Fruit fly (Drosophila melanogaster) whole organism, embryonic: ENCODE data around the gene ATPsyngamma.

ENCODE experiments used
- BEAF-32 ChIP-seq: fragments of 200-800 bp; sonication (Bioruptor generic); optimal IDR thresholded peaks from 3 replicates; lab custom pipeline; 2017; ENCODE audit warnings: missing biosample characterization, missing genetic modification characterization, mild to moderate bottlenecking, moderate library complexity, missing genetic modification reagents
- BtbVII ChIP-seq: fragments of 200-800 bp; sonication (Bioruptor generic); optimal IDR thresholded peaks from 3 replicates; lab custom pipeline; 2017; ENCODE audit warnings: missing biosample characterization, mild to moderate bottlenecking, missing genetic modification characterization
- CG10654 ChIP-seq: fragments of 200-800 bp; sonication (Bioruptor generic); optimal IDR thresholded peaks from 2 replicates; lab custom pipeline; 2016; ENCODE audit warnings: missing biosample characterization, missing genetic modification characterization
- CG10979 ChIP-seq: fragments of 200-800 bp; sonication (Bioruptor generic); optimal IDR thresholded peaks from 2 replicates; lab custom pipeline; 2018; ENCODE audit warnings: missing biosample characterization, mild to moderate bottlenecking, missing genetic modification characterization, moderate library complexity
- CG11560 ChIP-seq: fragments of 200-800 bp; sonication (Bioruptor generic); IDR thresholded peaks from 3 replicates; pipeline ENCODE4 v1.3.6; 2022; ENCODE audit warnings: missing biosample characterization, missing genetic modification characterization
- CG13296 ChIP-seq: fragments of 200-800 bp; sonication (Bioruptor generic); optimal IDR thresholded peaks from 3 replicates; lab custom pipeline; 2018; ENCODE audit warnings: missing biosample characterization, mild to moderate bottlenecking, missing genetic modification characterization
- CG13775 ChIP-seq: fragments of 200-800 bp; sonication (Bioruptor generic); optimal IDR thresholded peaks from 3 replicates; lab custom pipeline; 2017; ENCODE audit warnings: missing biosample characterization, mild to moderate bottlenecking, missing genetic modification characterization
- CG14441 ChIP-seq: fragments of 200-800 bp; sonication (Bioruptor generic); IDR thresholded peaks from 2 replicates; pipeline ENCODE4 v1.3.6; 2022; ENCODE audit warnings: missing biosample characterization, missing genetic modification characterization
- CG17186 ChIP-seq: fragments of 200-800 bp; sonication (Bioruptor generic); optimal IDR thresholded peaks from 3 replicates; lab custom pipeline; 2017; ENCODE audit warnings: missing biosample characterization, missing genetic modification reagents, missing genetic modification characterization
- CG17912 ChIP-seq: fragments of 200-800 bp; sonication (Bioruptor generic); optimal IDR thresholded peaks from 2 replicates; lab custom pipeline; 2018; ENCODE audit warnings: missing biosample characterization, mild to moderate bottlenecking, missing genetic modification characterization
- CG18011 ChIP-seq: fragments of 200-800 bp; sonication (Bioruptor generic); optimal IDR thresholded peaks from 2 replicates; lab custom pipeline; 2017; ENCODE audit warnings: missing biosample characterization, missing genetic modification characterization, mild to moderate bottlenecking, moderate library complexity, missing genotype
- CG18262 ChIP-seq: fragments of 200-800 bp; optimal IDR thresholded peaks from 3 replicates; lab custom pipeline; 2019; ENCODE audit warnings: missing biosample characterization, mild to moderate bottlenecking, missing genetic modification characterization, moderate library complexity
- CG2116 ChIP-seq: fragments of 200-800 bp; sonication (Bioruptor generic); optimal IDR thresholded peaks from 3 replicates; lab custom pipeline; 2018; ENCODE audit warnings: missing biosample characterization, mild to moderate bottlenecking, missing genetic modification characterization
- CG30020 ChIP-seq: fragments of 200-800 bp; optimal IDR thresholded peaks from 2 replicates; lab custom pipeline; 2019; ENCODE audit warnings: missing biosample characterization, mild to moderate bottlenecking, missing genetic modification characterization, moderate library complexity
- CG30403 ChIP-seq: fragments of 200-800 bp; sonication (Bioruptor generic); optimal IDR thresholded peaks from 3 replicates; lab custom pipeline; 2016; ENCODE audit warnings: missing biosample characterization, missing genetic modification characterization
- CG4360 ChIP-seq: fragments of 200-800 bp; sonication (Bioruptor generic); IDR thresholded peaks from 2 replicates; pipeline ENCODE4 v1.3.6; 2022; ENCODE audit warnings: missing biosample characterization, missing genetic modification characterization
- CG4404 ChIP-seq: fragments of 200-800 bp; sonication (Bioruptor generic); IDR thresholded peaks from 2 replicates; pipeline ENCODE4 v1.3.6; 2022; ENCODE audit warnings: missing biosample characterization, missing genetic modification characterization
- CG6683 ChIP-seq: fragments of 200-800 bp; sonication (Bioruptor generic); optimal IDR thresholded peaks from 2 replicates; lab custom pipeline; 2017; ENCODE audit warnings: missing biosample characterization, mild to moderate bottlenecking, missing genetic modification characterization, missing genetic modification reagents
- CG8478 ChIP-seq: fragments of >200 bp; optimal IDR thresholded peaks from 2 replicates; lab custom pipeline; 2018
- CG9609 ChIP-seq: fragments of 200-800 bp; sonication (Bioruptor generic); optimal IDR thresholded peaks from 3 replicates; lab custom pipeline; 2016; ENCODE audit warnings: missing biosample characterization, missing genetic modification characterization
- CG9727 ChIP-seq: fragments of 200-800 bp; sonication (Bioruptor generic); optimal IDR thresholded peaks from 3 replicates; lab custom pipeline; 2017; ENCODE audit warnings: missing biosample characterization, mild to moderate bottlenecking, missing genetic modification characterization
- CHES-1-like ChIP-seq: fragments of 200-800 bp; sonication (Bioruptor generic); optimal IDR thresholded peaks from 2 replicates; lab custom pipeline; 2016; ENCODE audit warnings: missing biosample characterization, missing genetic modification characterization
- Dek ChIP-seq: fragments of 200-800 bp; sonication (Bioruptor generic); optimal IDR thresholded peaks from 3 replicates; lab custom pipeline; 2019; ENCODE audit warnings: missing biosample characterization, mild to moderate bottlenecking, missing genetic modification characterization, moderate library complexity
- Fer1 ChIP-seq: fragments of 200-800 bp; sonication (Bioruptor generic); optimal IDR thresholded peaks from 2 replicates; lab custom pipeline; 2017; ENCODE audit warnings: missing biosample characterization, mild to moderate bottlenecking, missing genetic modification characterization
- Fer2 ChIP-seq: fragments of 200-800 bp; sonication (Bioruptor generic); optimal IDR thresholded peaks from 2 replicates; lab custom pipeline; 2018; ENCODE audit warnings: missing biosample characterization, mild to moderate bottlenecking, missing genetic modification characterization, moderate library complexity
- HLH3B ChIP-seq: fragments of 200-800 bp; sonication (Bioruptor generic); IDR thresholded peaks from 2 replicates; pipeline ENCODE4 v1.3.6; 2022; ENCODE audit warnings: missing biosample characterization, missing genetic modification characterization
- HLH4C ChIP-seq: fragments of 200-800 bp; sonication (Bioruptor generic); IDR thresholded peaks from 3 replicates; pipeline ENCODE4 v1.3.6; 2022; ENCODE audit warnings: missing biosample characterization, missing genetic modification characterization; ENCODE audit not compliant: partially characterized antibody
- Hr39 ChIP-seq: fragments of >200 bp; optimal IDR thresholded peaks from 2 replicates; lab custom pipeline; 2017
- Hsf ChIP-seq: fragments of 200-800 bp; sonication (Bioruptor generic); optimal IDR thresholded peaks from 3 replicates; lab custom pipeline; 2016; ENCODE audit warnings: missing biosample characterization, missing genetic modification characterization
- Max ChIP-seq: fragments of 200-800 bp; sonication (Bioruptor generic); optimal IDR thresholded peaks from 2 replicates; lab custom pipeline; 2016; ENCODE audit warnings: missing biosample characterization, mild to moderate bottlenecking, missing genetic modification characterization
- Mrtf ChIP-seq: fragments of 200-800 bp; sonication (Bioruptor generic); IDR thresholded peaks from 3 replicates; pipeline ENCODE4 v1.3.6; 2022; ENCODE audit warnings: missing biosample characterization, missing genetic modification characterization
- NFAT ChIP-seq: fragments of 200-800 bp; sonication (Bioruptor generic); IDR thresholded peaks from 2 replicates; pipeline ENCODE4 v1.3.6; 2022; ENCODE audit warnings: missing biosample characterization, missing genetic modification characterization
- Opbp ChIP-seq: fragments of 200-800 bp; sonication (Bioruptor generic); IDR thresholded peaks from 3 replicates; pipeline ENCODE4 v1.3.6; 2022; ENCODE audit warnings: missing biosample characterization, missing genetic modification characterization; ENCODE audit not compliant: partially characterized antibody
- Ravus ChIP-seq: fragments of 200-800 bp; sonication (Bioruptor generic); IDR thresholded peaks from 2 replicates; pipeline ENCODE4 v1.3.6; 2022; ENCODE audit warnings: missing biosample characterization, missing genetic modification characterization
- bigmax ChIP-seq: fragments of 200-800 bp; sonication (Bioruptor generic); optimal IDR thresholded peaks from 2 replicates; lab custom pipeline; 2018; ENCODE audit warnings: missing biosample characterization, mild to moderate bottlenecking, missing genetic modification characterization
- chinmo ChIP-seq: fragments of 200-800 bp; sonication (Bioruptor generic); IDR thresholded peaks from 4 replicates; pipeline ENCODE4 v1.3.6; 2022; ENCODE audit warnings: missing biosample characterization, missing genetic modification characterization; ENCODE audit not compliant: partially characterized antibody
- inv ChIP-seq: fragments of 200-800 bp; sonication (Bioruptor generic); IDR thresholded peaks from 2 replicates; pipeline ENCODE4 v1.3.6; 2022; ENCODE audit warnings: missing biosample characterization, missing genetic modification characterization; ENCODE audit not compliant: partially characterized antibody
- ken ChIP-seq: fragments of 200-800 bp; sonication (Bioruptor generic); IDR thresholded peaks from 3 replicates; pipeline ENCODE4 v1.3.6; 2022; ENCODE audit warnings: missing biosample characterization, missing genetic modification characterization
- lbe ChIP-seq: fragments of 200-800 bp; sonication (Bioruptor generic); optimal IDR thresholded peaks from 2 replicates; lab custom pipeline; 2016; ENCODE audit warnings: missing biosample characterization, mild to moderate bottlenecking, missing genetic modification characterization
- nmo ChIP-seq: fragments of 200-800 bp; sonication (Bioruptor generic); optimal IDR thresholded peaks from 2 replicates; lab custom pipeline; 2018; ENCODE audit warnings: missing biosample characterization, mild to moderate bottlenecking, missing genetic modification characterization, moderate library complexity
- odd ChIP-seq: fragments of 200-800 bp; sonication (Bioruptor generic); optimal IDR thresholded peaks from 2 replicates; lab custom pipeline; 2017; ENCODE audit warnings: missing biosample characterization, mild to moderate bottlenecking, missing genetic modification characterization
- pan ChIP-seq, 4 experiments: fragments of >200 bp in 3 of 4; fragments of 200-800 bp in 1 of 4; sonication (Bioruptor generic) in 1 of 4; optimal IDR thresholded peaks in 3 of 4; IDR thresholded peaks in 1 of 4; 2 replicates each; pipeline versions ENCODE4 v1.3.6 to Lab custom; 2017 to 2022; ENCODE audit warnings: missing biosample characterization in 2 of 4, missing genetic modification characterization in 2 of 4, mixed read lengths in 1 of 4
- tll ChIP-seq, 2 experiments: fragments of 200-800 bp in 1 of 2; fragments of >200 bp in 1 of 2; sonication (Bioruptor generic) in 1 of 2; optimal IDR thresholded peaks; 2 replicates each; lab custom pipeline; 2017 to 2019; ENCODE audit warnings: missing biosample characterization in 2 of 2, missing genetic modification characterization in 2 of 2, mild to moderate bottlenecking in 1 of 2, moderate library complexity in 1 of 2
- tna ChIP-seq: fragments of 200-800 bp; sonication (Bioruptor generic); IDR thresholded peaks from 2 replicates; pipeline ENCODE4 v1.3.6; 2022; ENCODE audit warnings: missing biosample characterization, missing genetic modification characterization; ENCODE audit not compliant: partially characterized antibody
- tup ChIP-seq: fragments of 200-800 bp; sonication (Bioruptor generic); optimal IDR thresholded peaks from 2 replicates; lab custom pipeline; 2016; ENCODE audit warnings: missing biosample characterization, mild to moderate bottlenecking, missing genetic modification characterization, moderate library complexity
- twi ChIP-seq: fragments of 200-800 bp; optimal IDR thresholded peaks from 2 replicates; lab custom pipeline; 2019; ENCODE audit warnings: missing biosample characterization, mild to moderate bottlenecking, missing genetic modification characterization, moderate library complexity
- unpg ChIP-seq: fragments of 200-800 bp; sonication (Bioruptor generic); optimal IDR thresholded peaks from 3 replicates; lab custom pipeline; 2018; ENCODE audit warnings: missing biosample characterization, mild to moderate bottlenecking, missing genetic modification characterization, moderate library complexity
- yki ChIP-seq: fragments of >200 bp; optimal IDR thresholded peaks from 3 replicates; lab custom pipeline; 2018
- zfh1 ChIP-seq: fragments of 200-800 bp; sonication (Bioruptor generic); IDR thresholded peaks from 3 replicates; pipeline ENCODE4 v1.3.6; 2022; ENCODE audit warnings: missing biosample characterization, missing genetic modification characterization

Gene ATPsyngamma

DNA sequence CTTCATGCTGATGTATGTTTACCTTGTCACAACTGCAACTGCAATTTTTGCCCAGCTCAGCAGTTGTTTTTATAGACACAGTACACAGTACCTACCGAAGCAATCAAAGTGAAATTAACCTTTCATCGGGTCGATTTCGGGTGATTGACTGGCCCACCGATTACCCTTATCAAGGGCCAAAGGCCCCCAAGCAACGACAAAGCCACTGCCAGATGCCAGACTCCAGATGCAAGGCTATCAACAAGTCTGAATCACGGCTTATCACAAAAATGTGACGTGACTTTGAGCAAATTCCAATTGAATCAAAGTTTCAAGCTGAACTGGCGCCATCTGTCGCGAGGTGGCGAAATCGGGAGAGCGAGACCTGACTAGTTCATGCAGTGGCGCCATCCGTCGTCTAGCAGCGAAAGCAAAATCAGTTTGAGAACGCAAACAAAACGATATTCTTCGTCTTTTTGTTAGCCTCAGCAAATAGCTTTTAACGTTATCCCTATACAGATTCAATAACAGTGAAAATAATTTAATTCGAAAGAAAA, 32.1 kb downstream of the ATPsyngamma start, which contains the start of gene Obp99b (continued):
- TF ChIP-seq CG10979 (tag; lab: Kevin White, UChicago) (peak; percentile 85), yki (lab: Kevin White, UChicago) (no peak), Hr39 (lab: Kevin White, UChicago) (no peak), pan (optimal IDR thresholded peaks at IDR 0.05; lab: Kevin White, UChicago) (no peak), pan (GFP tag; optimal IDR thresholded peaks at IDR 0.05 in 1 of 2, IDR thresholded peaks at IDR 0.05 in 1 of 2) (peak in 1 of 2 experiments; percentile 84), tll (GFP tag; optimal IDR thresholded peaks at IDR 0.05; lab: Kevin White, UChicago) (no peak), chinmo (GFP tag; lab: Robert Waterston, UW) (peak; percentile 61; the same call in 1 of the 4 replicates), Fer1 (GFP tag; lab: Kevin White, UChicago) (no peak), CG17186 (peak; percentile 85), CG9727 (GFP tag; lab: Kevin White, UChicago) (peak; percentile 73), Mrtf (GFP tag; lab: Robert Waterston, UW) (peak; percentile 85; the same call in 2 of the 3 replicates), CG4404 (GFP tag; lab: Robert Waterston, UW) (peak; percentile 53), CG13775 (GFP tag; lab: Kevin White, UChicago) (peak; percentile 80), odd (GFP tag; lab: Kevin White, UChicago) (peak; percentile 83), CG17912 (peak; percentile 90), CG18011 (GFP tag; lab: Kevin White, UChicago) (peak; percentile 62), CG10654 (GFP tag; lab: Kevin White, UChicago) (peak; percentile 46), Dek (tag; lab: Kevin White, UChicago) (peak; percentile 6), CG30020 (no peak), Fer2 (peak; percentile 48), zfh1 (peak; percentile 86), Ravus (GFP tag; lab: Robert Waterston, UW) (peak; percentile 2; the same call in 1 of the 2 replicates), CG4360 (GFP tag; lab: Robert Waterston, UW) (no peak), Hsf (GFP tag; lab: Kevin White, UChicago) (peak; percentile 84), BtbVII (GFP tag; lab: Kevin White, UChicago) (peak; percentile 79), tna (GFP tag; lab: Robert Waterston, UW) (no peak), CHES-1-like (GFP tag; lab: Kevin White, UChicago) (peak; percentile 41), NFAT (GFP tag; lab: Robert Waterston, UW) (peak; percentile 90), CG30403 (GFP tag; lab: Kevin White, UChicago) (peak; percentile 18), BEAF-32 (GFP tag; lab: Kevin White, UChicago) (no peak), HLH3B (GFP tag; lab: Robert Waterston, UW) (peak; percentile 80), tup (GFP tag; lab: Kevin White, UChicago) (peak; percentile 33), Max (peak; percentile 39), CG13296 (GFP tag; lab: Kevin White, UChicago) (peak; percentile 75), twi (tag; lab: Kevin White, UChicago) (peak; percentile 53), Opbp (GFP tag; lab: Robert Waterston, UW) (no peak), CG8478 (no peak), ken (GFP tag; lab: Robert Waterston, UW) (peak; percentile 85), HLH4C (GFP tag; lab: Robert Waterston, UW) (no peak), lbe (GFP tag; lab: Kevin White, UChicago) (no peak), CG2116 (peak; percentile 23), CG9609 (GFP tag; lab: Kevin White, UChicago) (peak; percentile 76), unpg (GFP tag; lab: Kevin White, UChicago) (peak; percentile 80), CG18262 (tag; lab: Kevin White, UChicago) (peak; percentile 62), CG6683 (no peak), bigmax (peak; percentile 32), CG11560 (tag; lab: Robert Waterston, UW) (0 out of 3 replicates have a peak, but pooled peaks have one; percentile 54), nmo (GFP tag; lab: Kevin White, UChicago) (peak; percentile 60), CG14441 (GFP tag; lab: Robert Waterston, UW) (peak; percentile 69), inv (GFP tag; lab: Robert Waterston, UW) (no peak)
